Worm (Caenorhabditis elegans): ENCODE results near the gene col-174.

col-174 gene

DNA sequence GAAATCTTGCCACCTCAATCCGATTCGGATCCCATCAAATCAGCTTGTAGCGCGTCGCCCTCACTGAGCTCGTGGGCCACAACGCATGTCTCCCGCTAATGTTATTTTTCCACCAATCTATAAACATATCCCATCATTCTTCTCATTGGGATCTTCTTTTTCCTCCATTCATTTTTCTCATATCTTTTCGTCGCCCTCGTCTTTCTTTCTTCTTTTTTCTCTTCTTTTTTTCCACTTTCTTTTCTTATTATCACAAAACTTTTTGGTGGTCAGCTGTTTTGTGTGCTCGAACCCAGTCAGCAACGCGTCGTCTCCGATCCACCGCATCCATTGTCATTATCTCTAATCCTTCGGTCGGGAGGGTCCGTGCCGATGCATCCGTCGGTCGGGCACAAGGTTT is 22.8 kb upstream of the col-174 start (continued):
- TF ChIP-seq hlh-8 (tag; optimal IDR thresholded peaks at IDR 0.05) (no peak), rnt-1 (tag; optimal IDR thresholded peaks at IDR 0.05) (peak; percentile 68), ceh-19 (GFP tag; optimal IDR thresholded peaks at IDR 0.05) (no peak), pag-3 (tag; optimal IDR thresholded peaks at IDR 0.05; ENCODE audit: borderline replicate concordance) (no peak), ceh-18 (tag; optimal IDR thresholded peaks at IDR 0.05) (peak; percentile 80), lim-6 (tag; optimal IDR thresholded peaks at IDR 0.05) (no peak), ceh-48 (tag; optimal IDR thresholded peaks at IDR 0.05) (no peak), odd-2 (tag; optimal IDR thresholded peaks at IDR 0.05) (no peak), ceh-2 (tag; optimal IDR thresholded peaks at IDR 0.05) (no peak), pha-2 (tag; optimal IDR thresholded peaks at IDR 0.05) (no peak), T23F11.4 (GFP tag; optimal IDR thresholded peaks at IDR 0.05) (no peak), ama-1 (optimal IDR thresholded peaks at IDR 0.05) (no peak)

DNA sequence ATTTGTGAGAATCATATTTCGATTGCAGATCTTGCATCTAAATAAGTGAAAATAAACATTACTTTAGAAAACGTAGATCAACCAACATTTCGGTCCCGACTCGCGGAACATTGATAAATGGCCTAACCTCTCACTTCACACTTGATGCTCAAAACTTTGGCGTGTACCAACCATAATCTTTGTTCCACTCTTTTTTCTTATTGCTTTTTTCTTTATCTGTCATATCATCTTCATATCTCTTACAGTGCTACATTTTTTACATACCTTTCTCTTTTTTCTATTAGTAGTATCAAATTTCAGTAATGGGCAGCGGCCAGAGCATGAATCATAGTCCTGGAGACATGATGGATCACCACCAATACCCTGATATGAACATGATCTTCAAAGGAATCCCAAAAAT is 21.3 kb upstream of the col-174 start, which contains the start of gene F46C8.3:
TSS of gene F46C8.3 (plus strand) at position 301 of the 400 bp plus-strand sequence.
- TF ChIP-seq sox-4 (tag; optimal IDR thresholded peaks at IDR 0.05) (no peak), ztf-16 (tag; optimal IDR thresholded peaks at IDR 0.05) (no peak), pros-1 (tag; optimal IDR thresholded peaks at IDR 0.05) (no peak), ceh-24 (tag; optimal IDR thresholded peaks at IDR 0.05) (no peak), ceh-30 (tag; optimal IDR thresholded peaks at IDR 0.05) (no peak), che-1 (tag; optimal IDR thresholded peaks at IDR 0.05) (no peak), pat-9 (tag; optimal IDR thresholded peaks at IDR 0.05) (no peak), ceh-31 (tag; optimal IDR thresholded peaks at IDR 0.05) (no peak), pax-1 (tag; optimal IDR thresholded peaks at IDR 0.05) (no peak), sox-2 (GFP tag; IDR thresholded peaks at IDR 0.05) (no peak), eyg-1 (tag; optimal IDR thresholded peaks at IDR 0.05) (no peak), dmd-4 (tag; optimal IDR thresholded peaks at IDR 0.05; ENCODE audit: borderline replicate concordance) (no peak), C08G9.2 (tag; optimal IDR thresholded peaks at IDR 0.05) (no peak), tbx-7 (tag; optimal IDR thresholded peaks at IDR 0.05) (no peak), Y22D7AL.16 (tag; optimal IDR thresholded peaks at IDR 0.05) (no peak), elt-2 (tag; optimal IDR thresholded peaks at IDR 0.05) (no peak), lim-6 (tag; optimal IDR thresholded peaks at IDR 0.05) (no peak)

DNA sequence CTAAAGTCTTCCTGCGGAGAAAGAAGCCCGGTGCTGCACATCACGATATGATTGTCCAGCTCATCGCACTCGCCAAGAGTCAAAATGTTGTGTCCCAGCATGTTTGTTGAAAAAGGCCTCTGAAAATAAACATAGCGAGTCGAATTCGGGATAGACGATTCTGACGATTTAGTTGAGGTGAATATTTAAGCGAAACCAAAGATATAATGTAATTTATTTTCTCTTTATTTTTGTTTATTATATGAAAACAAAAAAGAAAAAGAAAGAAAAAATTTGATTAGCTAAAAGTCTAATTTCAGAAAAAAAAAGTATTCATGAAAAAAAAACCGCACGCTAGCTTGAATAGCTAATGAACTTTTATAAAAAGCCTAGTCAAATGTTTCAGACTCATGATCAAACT is 14.0 kb upstream of the col-174 start, which contains the start of gene ceh-14:
TSS of gene ceh-14 (minus strand) at position 101 of the 400 bp plus-strand sequence.
- TF ChIP-seq ceh-31 (tag; optimal IDR thresholded peaks at IDR 0.05): no peak
- no peak for TF ChIP-seq K09A11.1 (tag; optimal IDR thresholded peaks at IDR 0.05; ENCODE audit: insufficient read depth)
- no peak for TF ChIP-seq lin-11 (tag; optimal IDR thresholded peaks at IDR 0.05)
- TF ChIP-seq npax-4 (tag; optimal IDR thresholded peaks at IDR 0.05): no peak
- TF ChIP-seq ahr-1 (tag; optimal IDR thresholded peaks at IDR 0.05): no peak
- TF ChIP-seq dmd-4 (tag; optimal IDR thresholded peaks at IDR 0.05; ENCODE audit: borderline replicate concordance): no peak
- no peak for TF ChIP-seq pros-1 (tag; optimal IDR thresholded peaks at IDR 0.05)
- TF ChIP-seq mec-3 (tag; optimal IDR thresholded peaks at IDR 0.05; ENCODE audit: borderline replicate concordance): no peak
- TF ChIP-seq T23F11.4 (GFP tag; optimal IDR thresholded peaks at IDR 0.05): no peak
- no peak for TF ChIP-seq ceh-6 (GFP tag; optimal IDR thresholded peaks at IDR 0.05)
- TF ChIP-seq pha-2 (tag; optimal IDR thresholded peaks at IDR 0.05): no peak

DNA sequence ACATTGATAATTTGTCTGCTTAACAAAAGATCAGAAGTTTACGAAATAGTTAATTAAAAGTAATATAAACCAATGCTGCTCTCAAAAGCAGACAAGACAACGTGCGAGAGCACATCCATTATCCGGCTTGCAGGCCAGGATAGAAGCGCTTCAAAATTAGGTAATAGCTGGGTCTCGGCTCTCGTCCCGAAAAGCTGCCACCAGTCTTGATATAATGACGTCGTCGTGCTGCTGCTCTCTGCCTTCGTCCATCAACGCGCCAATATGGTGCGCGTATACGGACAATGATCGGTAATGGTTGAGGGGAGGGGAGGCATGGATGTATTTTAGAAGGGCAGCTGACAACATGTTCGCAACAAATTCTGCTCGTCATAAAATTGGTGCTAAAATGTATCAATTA is 12.2 kb upstream of the col-174 start:
- TF ChIP-seq nhr-232 (tag; optimal IDR thresholded peaks at IDR 0.05): no peak
- no peak for TF ChIP-seq hlh-15 (tag; optimal IDR thresholded peaks at IDR 0.05)
- no peak for TF ChIP-seq T23F11.4 (GFP tag; optimal IDR thresholded peaks at IDR 0.05)
- TF ChIP-seq K02D7.2 (tag; optimal IDR thresholded peaks at IDR 0.05): no peak
- TF ChIP-seq tbx-7 (tag; optimal IDR thresholded peaks at IDR 0.05): no peak
